Worm (Caenorhabditis elegans): ENCODE measurements around the gene Y53F4B.62.

ce11 chrII:15157880-15158279, 27.5 kb upstream of the Y53F4B.62 start, which contains the start of gene ptr-20:
- TF ChIP-seq flt-1 (GFP tag; IDR thresholded peaks at IDR 0.05): no peak
- no peak for TF ChIP-seq tbx-37 (GFP tag; conservative IDR thresholded peaks at IDR 0.05)
- no peak for TF ChIP-seq ama-1 (optimal IDR thresholded peaks at IDR 0.05)

Measured in whole organism, early embryonic.